Fruit fly (Drosophila melanogaster) whole organism: ENCODE measurements around the gene CG16749.
A peak's percentile ranks its signal among the peaks of the same experiment; 100 is the strongest.

Experiments
- CG8478 ChIP-seq: fragments of >200 bp; optimal IDR thresholded peaks from 2 replicates; lab custom pipeline; 2018; ENCODE audit warnings: inconsistent platforms
- Dll ChIP-seq: fragments of >200 bp; optimal IDR thresholded peaks from 2 replicates; lab custom pipeline; 2017
- EcR ChIP-seq, 2 experiments: fragments of >200 bp; optimal IDR thresholded peaks; 2 replicates each; lab custom pipeline; 2017; ENCODE audit warnings: missing biosample characterization in 2 of 2, missing genetic modification characterization in 2 of 2, missing genetic modification reagents in 2 of 2
- pan ChIP-seq: fragments of >200 bp; optimal IDR thresholded peaks from 2 replicates; lab custom pipeline; 2017
- psq ChIP-seq: fragments of >200 bp; optimal IDR thresholded peaks from 2 replicates; lab custom pipeline; 2017
- usp ChIP-seq: fragments of >200 bp; optimal IDR thresholded peaks from 2 replicates; lab custom pipeline; 2017; ENCODE audit warnings: missing biosample characterization, missing genetic modification characterization, mixed read lengths

CG16749 gene

DNA sequence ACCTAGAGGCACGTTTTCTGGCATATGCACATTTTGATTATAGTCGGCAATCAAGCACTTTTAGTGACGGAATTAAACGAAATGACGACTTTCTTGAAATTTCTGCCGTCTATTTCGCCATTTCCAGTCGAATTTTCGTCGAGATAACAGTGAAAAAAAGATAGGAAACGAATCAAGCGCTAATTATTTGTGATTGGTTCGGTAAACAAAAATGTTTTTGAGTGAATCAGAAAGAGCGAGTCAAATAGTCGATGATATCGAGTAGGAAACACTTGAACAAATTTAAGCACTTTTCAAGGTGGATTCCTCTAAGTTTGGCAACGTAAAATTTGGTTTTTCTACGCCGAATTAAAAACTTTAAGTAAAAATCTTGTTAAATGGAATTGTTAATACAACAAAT, 12.0 kb upstream of the CG16749 start:
- no peak for TF ChIP-seq usp
- TF ChIP-seq pan: no peak
- no peak for TF ChIP-seq psq (lab: Kevin White, UChicago)
- TF ChIP-seq Dll (lab: Kevin White, UChicago): no peak
- no peak for TF ChIP-seq CG8478 (lab: Kevin White, UChicago)
- TF ChIP-seq EcR (GFP tag; optimal IDR thresholded peaks at IDR 0.05; lab: Kevin White, UChicago): no peak

dm6 chr3R:9343022-9343587, 11.4 kb upstream of the CG16749 start:
- no peak for TF ChIP-seq Dll (lab: Kevin White, UChicago)
- TF ChIP-seq CG8478 (lab: Kevin White, UChicago): no peak
- no peak for TF ChIP-seq pan
- no peak for TF ChIP-seq usp
- TF ChIP-seq psq (lab: Kevin White, UChicago): no peak
- no peak for TF ChIP-seq EcR (GFP tag; optimal IDR thresholded peaks at IDR 0.05; lab: Kevin White, UChicago)

DNA sequence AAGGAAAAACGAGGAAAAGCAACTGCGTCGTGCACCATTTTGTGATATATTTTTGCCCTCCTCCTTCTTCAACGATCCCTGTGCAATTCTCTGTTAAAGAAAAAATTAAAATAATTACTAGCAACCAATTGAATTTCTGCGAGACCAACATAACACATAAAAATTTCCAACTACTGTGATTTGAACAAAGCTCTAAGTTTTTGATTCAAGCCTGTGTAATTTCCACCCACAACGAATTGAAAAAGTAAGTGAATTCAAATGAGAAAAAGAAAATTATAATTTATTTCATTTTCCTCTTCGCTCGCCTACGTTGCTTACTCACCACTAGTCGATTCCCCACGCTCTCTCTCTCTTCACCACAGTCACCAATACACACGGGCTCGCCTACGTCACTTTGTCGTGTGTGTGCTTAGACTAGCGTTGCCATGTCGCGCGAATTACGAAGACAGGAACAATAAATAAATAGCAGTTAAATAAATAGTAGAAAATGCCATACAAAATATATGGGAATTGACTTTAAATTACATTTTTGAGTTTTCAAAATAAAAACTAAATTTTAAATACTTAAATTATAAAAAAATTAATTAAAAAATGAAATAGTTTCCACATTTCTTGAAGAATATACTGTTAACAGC, 10.7 kb upstream of the CG16749 start:
- TF ChIP-seq usp: no peak
- no peak for TF ChIP-seq pan
- TF ChIP-seq EcR (GFP tag; optimal IDR thresholded peaks at IDR 0.05; lab: Kevin White, UChicago): no peak
- TF ChIP-seq CG8478 (lab: Kevin White, UChicago): no peak
- TF ChIP-seq Dll (lab: Kevin White, UChicago): no peak
- TF ChIP-seq psq (lab: Kevin White, UChicago): no peak

- TF ChIP-seq psq (lab: Kevin White, UChicago) (no peak), Dll (lab: Kevin White, UChicago) (no peak), CG8478 (lab: Kevin White, UChicago) (no peak), EcR (GFP tag; optimal IDR thresholded peaks at IDR 0.05; lab: Kevin White, UChicago) (no peak), pan (no peak), usp (no peak)
Observed at dm6 chr3R:9341189-9342012, 9.7 kb upstream of the CG16749 start.

DNA sequence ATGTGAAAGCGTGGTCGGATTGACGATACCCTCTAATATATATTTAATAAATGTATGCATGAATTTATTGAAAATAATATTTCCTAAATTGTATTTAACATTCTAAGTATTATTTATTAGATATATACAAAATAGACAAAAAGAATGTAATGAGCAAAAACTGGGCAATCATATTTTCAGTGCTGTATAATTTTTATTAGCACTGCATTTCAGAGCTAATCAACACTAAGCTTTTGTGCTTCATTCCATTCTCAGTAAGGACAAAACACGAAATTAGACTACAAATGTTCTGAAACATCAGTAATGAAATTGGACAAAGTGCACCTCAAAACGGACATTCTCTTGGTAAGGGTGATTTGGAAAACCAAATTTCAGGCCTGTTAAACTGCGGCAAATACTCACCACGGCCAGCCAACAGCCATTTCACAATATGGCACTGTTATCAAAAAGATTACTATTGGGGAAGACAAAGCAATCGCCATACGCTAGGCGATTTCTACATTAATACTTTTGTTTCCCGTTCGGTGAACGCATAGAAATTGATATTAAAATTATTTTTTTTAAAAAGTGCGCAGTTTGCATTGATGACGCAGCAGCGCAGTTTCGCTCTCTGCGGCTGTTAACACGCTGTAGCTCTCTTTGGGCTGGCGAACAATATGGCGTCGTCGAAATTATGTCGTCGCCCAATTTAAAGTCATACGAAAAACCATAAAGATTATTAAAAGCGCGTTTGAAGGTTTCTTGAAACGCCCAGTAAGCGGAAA, 8.9 kb upstream of the CG16749 start:
- TF ChIP-seq EcR (GFP tag; optimal IDR thresholded peaks at IDR 0.05; lab: Kevin White, UChicago) (no peak), pan (peak; percentile 74)

DNA sequence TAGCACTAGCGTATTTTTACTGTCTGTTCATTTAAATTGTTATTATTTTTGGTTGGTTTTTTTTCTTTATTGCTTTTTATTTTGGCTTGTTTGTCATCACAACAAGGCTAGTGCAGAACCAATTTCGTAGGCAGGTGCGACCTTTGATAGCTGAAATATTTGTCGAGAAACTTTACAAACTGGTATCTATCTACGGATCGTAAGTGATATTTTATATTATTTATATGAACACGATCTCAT, 8.3 kb upstream of the CG16749 start, which contains the start of gene drn:
Gene drn, plus strand, starts transcription at position 141 of the 240 bp plus-strand sequence.
- TF ChIP-seq usp: no peak
- no peak for TF ChIP-seq Dll (lab: Kevin White, UChicago)
- no peak for TF ChIP-seq CG8478 (lab: Kevin White, UChicago)

dm6 chr3R:9339176-9340075, 7.7 kb upstream of the CG16749 start:
- peak in 1 of 2 experiments; percentile 14 for TF ChIP-seq EcR (GFP tag; optimal IDR thresholded peaks at IDR 0.05; lab: Kevin White, UChicago)
- no peak for TF ChIP-seq usp

DNA sequence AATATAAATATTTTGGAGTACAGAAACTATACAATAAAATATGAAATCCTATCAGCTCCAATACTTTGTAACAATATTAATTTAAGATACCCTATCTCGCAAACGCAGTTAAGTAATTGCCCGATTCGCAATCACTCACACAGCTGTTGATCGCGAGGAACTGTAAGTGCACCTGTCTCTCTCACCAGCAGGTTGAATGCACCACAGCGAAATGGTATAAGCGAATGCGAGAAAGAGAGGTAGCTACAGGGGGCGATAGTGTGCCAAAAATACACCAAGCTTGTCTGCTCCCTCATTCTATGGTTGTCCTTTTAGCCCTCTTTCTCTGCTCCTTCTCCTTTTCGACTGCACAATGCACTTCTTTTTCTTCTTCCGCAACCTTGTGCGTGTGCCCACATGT, 7.1 kb upstream of the CG16749 start:
- TF ChIP-seq EcR (GFP tag; optimal IDR thresholded peaks at IDR 0.05; lab: Kevin White, UChicago) (peak in 1 of 2 experiments; percentile 87), pan (no peak)

DNA sequence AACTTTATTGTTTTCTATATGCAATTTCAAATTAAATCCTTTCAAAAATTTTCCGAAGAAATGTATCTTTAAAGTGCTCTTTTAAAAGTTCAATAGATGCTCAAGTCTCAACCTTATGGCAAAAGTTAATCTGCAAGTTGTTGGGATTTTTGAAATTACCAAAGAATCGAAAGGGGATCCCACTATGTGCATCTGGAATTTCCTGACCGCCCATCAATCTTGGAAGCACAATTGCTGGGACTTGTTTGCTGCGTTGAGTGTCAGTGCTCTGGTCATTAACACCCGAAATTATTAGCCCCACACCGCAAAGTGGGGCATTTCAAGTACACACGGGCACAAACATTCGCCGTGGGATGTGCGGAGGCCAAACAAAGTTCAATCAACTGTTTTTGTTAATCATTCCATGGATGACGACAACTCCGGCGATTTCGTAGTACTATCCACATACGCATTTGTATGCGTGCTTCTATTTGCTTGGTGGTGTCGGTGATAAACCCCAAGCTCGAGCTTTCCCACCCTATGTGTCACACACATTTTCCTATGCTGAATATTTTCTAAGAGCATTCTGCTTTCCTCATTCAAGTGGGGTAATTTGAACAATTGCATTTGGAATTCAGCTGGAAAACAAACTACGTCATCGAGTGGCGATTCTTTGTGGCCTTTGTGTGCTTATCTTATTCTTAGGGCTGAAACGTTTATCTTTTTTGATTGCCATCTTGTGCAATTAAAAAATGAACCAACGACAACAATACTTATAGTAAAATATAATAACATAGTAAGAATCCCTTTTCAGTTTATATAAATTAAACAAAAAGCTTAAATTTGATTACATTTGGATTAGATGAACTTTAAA, 5.9 kb upstream of the CG16749 start:
- TF ChIP-seq usp (no peak), psq (lab: Kevin White, UChicago) (no peak), EcR (GFP tag; optimal IDR thresholded peaks at IDR 0.05; lab: Kevin White, UChicago) (no peak), Dll (lab: Kevin White, UChicago) (no peak), CG8478 (lab: Kevin White, UChicago) (no peak), pan (no peak)

dm6 chr3R:9334592-9335518, 3.2 kb upstream of the CG16749 start, which contains the start of the genes Aduk and pasi2:
TSS of gene Aduk (minus strand) at chr3R:9334714.
TSS of gene pasi2 (plus strand) at chr3R:9335170.
- no peak for TF ChIP-seq CG8478 (lab: Kevin White, UChicago)
- no peak for TF ChIP-seq Dll (lab: Kevin White, UChicago)
- TF ChIP-seq EcR (GFP tag; optimal IDR thresholded peaks at IDR 0.05; lab: Kevin White, UChicago): no peak
- no peak for TF ChIP-seq pan
- no peak for TF ChIP-seq usp
- no peak for TF ChIP-seq psq (lab: Kevin White, UChicago)
